Worm (Caenorhabditis elegans): Measurements from ENCODE around the gene srab-14.

Gene srab-14

DNA sequence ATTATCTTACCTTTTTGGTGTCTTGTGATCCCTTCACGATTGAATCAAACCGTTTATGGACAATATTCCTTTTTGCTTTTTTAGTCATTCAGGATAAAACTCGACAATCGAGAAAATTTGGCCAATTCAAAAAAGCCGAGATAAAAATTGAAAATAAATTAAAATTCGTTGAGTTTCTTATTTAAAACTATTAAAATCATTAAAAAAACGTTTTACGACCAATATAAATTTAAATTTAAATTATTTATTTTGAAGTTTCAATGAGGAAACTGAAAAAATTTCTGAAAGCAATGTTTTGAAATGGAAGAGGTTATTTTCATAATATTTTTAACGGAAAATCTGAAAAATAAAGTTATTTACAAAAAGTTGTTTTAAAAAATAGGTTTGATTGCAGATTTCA is 24.0 kb upstream of the srab-14 start, which contains the start of gene ZK1290.15:
TSS of gene ZK1290.15 (plus strand) at position 301 of the 400 bp plus-strand sequence.
- no peak for TF ChIP-seq hlh-1 (tag; optimal IDR thresholded peaks at IDR 0.05)
- TF ChIP-seq mab-5 (tag; optimal IDR thresholded peaks at IDR 0.05) = no peak
- no peak for TF ChIP-seq ceh-83 (GFP tag; optimal IDR thresholded peaks at IDR 0.05)
- no peak for TF ChIP-seq blmp-1 (tag; optimal IDR thresholded peaks at IDR 0.05)
- TF ChIP-seq flh-1 (GFP tag; optimal IDR thresholded peaks at IDR 0.05) = no peak

DNA sequence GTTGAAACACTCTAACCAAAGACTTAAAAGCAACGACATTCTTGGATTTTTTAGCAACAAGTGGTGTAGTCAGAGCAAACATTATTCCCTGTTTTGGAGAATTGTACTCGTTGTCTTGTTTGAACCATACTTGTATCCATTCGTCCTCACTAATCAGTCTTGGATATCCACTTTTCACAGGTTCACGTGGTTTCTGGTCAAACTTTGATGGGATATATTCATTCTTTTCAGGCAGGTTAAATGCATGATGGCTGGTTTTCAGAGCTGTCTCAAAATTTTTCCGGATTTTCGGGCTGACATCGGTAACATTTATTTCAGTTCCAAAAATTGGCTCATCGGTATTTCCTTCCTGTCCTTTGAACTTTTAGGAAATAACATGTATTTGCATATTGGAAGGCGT is 22.1 kb upstream of the srab-14 start:
- no peak for TF ChIP-seq ces-1 (GFP tag; optimal IDR thresholded peaks at IDR 0.05)
- TF ChIP-seq zip-8 (tag; optimal IDR thresholded peaks at IDR 0.05) = no peak
- no peak for TF ChIP-seq elt-3 (tag; optimal IDR thresholded peaks at IDR 0.05)
- no peak for TF ChIP-seq nhr-28 (tag; optimal IDR thresholded peaks at IDR 0.05)
- TF ChIP-seq pha-4 (tag; optimal IDR thresholded peaks at IDR 0.05) = no peak
- TF ChIP-seq sptf-1 (tag; optimal IDR thresholded peaks at IDR 0.05) = no peak
- TF ChIP-seq ztf-11 (tag; optimal IDR thresholded peaks at IDR 0.05) = no peak
- no peak for TF ChIP-seq bed-3 (GFP tag; optimal IDR thresholded peaks at IDR 0.05)
- no peak for TF ChIP-seq cnd-1 (tag; optimal IDR thresholded peaks at IDR 0.05)
- no peak for TF ChIP-seq blmp-1 (tag; optimal IDR thresholded peaks at IDR 0.05)
- TF ChIP-seq drap-1 (GFP tag; optimal IDR thresholded peaks at IDR 0.05) = no peak
- no peak for TF ChIP-seq lsy-2 (tag; optimal IDR thresholded peaks at IDR 0.05)
- TF ChIP-seq mls-2 (tag; optimal IDR thresholded peaks at IDR 0.05) = no peak
- TF ChIP-seq hlh-1 (tag; optimal IDR thresholded peaks at IDR 0.05) = no peak
- TF ChIP-seq tbx-8 (GFP tag; optimal IDR thresholded peaks at IDR 0.05) = no peak
- no peak for TF ChIP-seq nhr-2 (tag; optimal IDR thresholded peaks at IDR 0.05)
- TF ChIP-seq mep-1 (tag; optimal IDR thresholded peaks at IDR 0.05) = no peak
- no peak for TF ChIP-seq elt-1 (tag; optimal IDR thresholded peaks at IDR 0.05; ENCODE audit: borderline replicate concordance, insufficient read depth)
- TF ChIP-seq nhr-12 (tag; optimal IDR thresholded peaks at IDR 0.05) = no peak

DNA sequence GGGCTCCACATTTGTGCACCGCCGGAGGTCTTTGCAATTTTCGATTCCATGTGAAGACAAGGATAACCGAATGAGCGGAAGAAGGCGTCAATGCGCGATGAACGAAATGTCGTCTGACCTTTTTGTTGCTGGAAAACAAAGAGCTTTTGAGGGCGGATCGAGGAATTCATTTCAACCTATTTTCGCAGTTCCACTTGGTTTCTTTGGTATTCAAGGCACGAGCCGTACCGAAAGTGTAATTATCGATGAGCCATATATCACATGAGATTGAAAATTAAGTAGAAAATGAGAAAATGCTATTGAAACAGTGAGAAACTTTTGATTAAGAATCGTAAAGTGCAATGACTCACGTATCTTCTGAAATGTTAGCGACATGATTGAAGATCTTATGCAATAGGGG is 19.9 kb upstream of the srab-14 start, which contains the start of gene glb-9:
TSS of gene glb-9 (minus strand) at position 101 of the 400 bp plus-strand sequence.
- TF ChIP-seq unc-39 (tag; optimal IDR thresholded peaks at IDR 0.05) (no peak), mab-5 (tag; optimal IDR thresholded peaks at IDR 0.05) (no peak), M03D4.4 (tag; optimal IDR thresholded peaks at IDR 0.05) (no peak), pha-4 (tag; optimal IDR thresholded peaks at IDR 0.05) (no peak), hlh-1 (tag; optimal IDR thresholded peaks at IDR 0.05) (no peak), ceh-43 (GFP tag; optimal IDR thresholded peaks at IDR 0.05) (no peak), ceh-39 (tag; optimal IDR thresholded peaks at IDR 0.05) (no peak), bed-3 (GFP tag; optimal IDR thresholded peaks at IDR 0.05) (no peak), mls-2 (tag; optimal IDR thresholded peaks at IDR 0.05) (no peak), blmp-1 (tag; optimal IDR thresholded peaks at IDR 0.05) (no peak), lsy-2 (tag; optimal IDR thresholded peaks at IDR 0.05) (no peak), zip-8 (tag; optimal IDR thresholded peaks at IDR 0.05) (no peak), lin-13 (tag; optimal IDR thresholded peaks at IDR 0.05) (no peak), unc-120 (tag; optimal IDR thresholded peaks at IDR 0.05; ENCODE audit: poor library complexity, severe bottlenecking) (no peak), sptf-1 (tag; optimal IDR thresholded peaks at IDR 0.05) (no peak)

DNA sequence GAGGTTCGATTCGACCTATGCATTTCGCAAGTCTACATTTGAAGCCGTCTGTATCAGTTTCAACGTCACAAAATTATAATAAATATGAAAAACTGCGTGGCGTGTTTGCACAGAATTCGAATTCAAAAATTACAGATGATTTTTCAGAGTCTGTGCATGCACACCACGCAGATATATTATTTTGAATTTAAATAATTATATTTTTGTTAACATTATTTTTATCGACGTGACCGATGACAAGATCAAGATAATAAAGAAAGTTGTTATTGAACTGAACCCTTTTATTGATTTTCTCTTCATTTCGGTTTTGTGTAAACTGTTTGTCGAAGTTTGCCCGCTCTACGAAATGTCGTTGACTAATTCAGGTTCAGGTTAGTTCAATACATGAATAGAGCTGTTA is 5.7 kb upstream of the srab-14 start, which contains the start of gene C28F5.1:
TSS of gene C28F5.1 (plus strand) at position 301 of the 400 bp plus-strand sequence.
- TF ChIP-seq snpc-4 (tag; optimal IDR thresholded peaks at IDR 0.05) (no peak), tbx-8 (GFP tag; optimal IDR thresholded peaks at IDR 0.05) (no peak), zip-8 (tag; optimal IDR thresholded peaks at IDR 0.05) (no peak), lin-13 (tag; optimal IDR thresholded peaks at IDR 0.05) (no peak), M03D4.4 (tag; optimal IDR thresholded peaks at IDR 0.05) (no peak), hlh-1 (tag; optimal IDR thresholded peaks at IDR 0.05) (no peak), bed-3 (GFP tag; optimal IDR thresholded peaks at IDR 0.05) (no peak), pha-4 (tag; optimal IDR thresholded peaks at IDR 0.05) (no peak), unc-120 (tag; optimal IDR thresholded peaks at IDR 0.05; ENCODE audit: poor library complexity, severe bottlenecking) (no peak)

DNA sequence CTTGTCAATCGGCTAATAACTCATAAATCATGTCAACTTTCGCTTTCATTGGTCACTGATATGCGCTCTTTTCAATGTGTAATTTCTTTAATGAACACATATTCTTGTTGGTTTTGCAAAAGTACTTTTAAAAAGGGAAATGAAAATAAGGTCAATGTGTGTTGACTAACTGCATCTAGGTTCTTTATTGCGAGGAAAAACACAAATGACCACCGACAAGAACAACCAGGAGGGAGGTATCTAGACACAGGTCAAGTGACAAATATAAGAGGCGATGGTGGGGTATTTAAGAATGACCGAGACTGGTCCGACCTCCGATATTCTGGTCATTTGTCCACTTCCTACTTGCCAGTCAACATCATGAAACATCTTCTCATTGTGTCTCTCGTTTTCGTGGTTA is 3.2 kb downstream of the srab-14 start, which contains the start of gene spi-1:
TSS of gene spi-1 (plus strand) at position 178 of the 400 bp plus-strand sequence.
- TF ChIP-seq zip-8 (tag; optimal IDR thresholded peaks at IDR 0.05) (no peak), flh-1 (GFP tag; optimal IDR thresholded peaks at IDR 0.05) (no peak), ces-1 (GFP tag; optimal IDR thresholded peaks at IDR 0.05) (no peak), pha-4 (tag; optimal IDR thresholded peaks at IDR 0.05) (no peak), nhr-76 (tag; optimal IDR thresholded peaks at IDR 0.05) (no peak), mls-2 (tag; optimal IDR thresholded peaks at IDR 0.05) (no peak), nhr-12 (tag; optimal IDR thresholded peaks at IDR 0.05) (no peak), blmp-1 (tag; optimal IDR thresholded peaks at IDR 0.05) (no peak), M03D4.4 (tag; optimal IDR thresholded peaks at IDR 0.05) (no peak), tbx-8 (GFP tag; optimal IDR thresholded peaks at IDR 0.05) (no peak)
